Fruit fly (Drosophila melanogaster): ENCODE results near the gene D19B.

D19B gene

dm6 chr3L:6217212-6217611, 32.5 kb upstream of the D19B start (continued):
- TF ChIP-seq Hmx (GFP tag; optimal IDR thresholded peaks at IDR 0.05) (no peak), croc (GFP tag; conservative IDR thresholded peaks at IDR 0.05) (peak; percentile 35; the same call in 1 of the 3 replicates), lab (GFP tag; optimal IDR thresholded peaks at IDR 0.05) (peak; percentile 43), CG14014 (GFP tag; IDR thresholded peaks at IDR 0.05) (peak; percentile 51; the same call in 1 of the 2 replicates), CG18011 (GFP tag; optimal IDR thresholded peaks at IDR 0.05) (no peak), E2f1 (GFP tag; IDR thresholded peaks at IDR 0.05) (peak; percentile 73), CG7786 (GFP tag; optimal IDR thresholded peaks at IDR 0.05) (no peak), CG14667 (GFP tag; IDR thresholded peaks at IDR 0.05) (peak; percentile 54; the same call in 1 of the 2 replicates), CG1529 (GFP tag; optimal IDR thresholded peaks at IDR 0.05) (peak; percentile 53), CG13775 (GFP tag; optimal IDR thresholded peaks at IDR 0.05) (peak; percentile 58), CG15073 (GFP tag; optimal IDR thresholded peaks at IDR 0.05) (no peak), phol (tag; optimal IDR thresholded peaks at IDR 0.05) (peak; percentile 86), CG1602 (GFP tag; optimal IDR thresholded peaks at IDR 0.05) (peak; percentile 64), CG1832 (GFP tag; optimal IDR thresholded peaks at IDR 0.05) (no peak), sob (GFP tag; IDR thresholded peaks at IDR 0.05) (no peak), Sry-δ (GFP tag; optimal IDR thresholded peaks at IDR 0.05) (no peak), kah (GFP tag; optimal IDR thresholded peaks at IDR 0.05) (peak; percentile 16), CG11560 (tag; IDR thresholded peaks at IDR 0.05) (no peak), Pdp1 (GFP tag; optimal IDR thresholded peaks at IDR 0.05) (peak; percentile 22 to 75), CG34422 (GFP tag; IDR thresholded peaks at IDR 0.05) (peak; percentile 58), CG8290 (GFP tag; optimal IDR thresholded peaks at IDR 0.05) (no peak), CG8290 (tag; optimal IDR thresholded peaks at IDR 0.05) (no peak), HmgD (GFP tag; optimal IDR thresholded peaks at IDR 0.05) (no peak), CG12942 (GFP tag; optimal IDR thresholded peaks at IDR 0.05) (peak; percentile 26), CG4424 (GFP tag; optimal IDR thresholded peaks at IDR 0.05) (peak; percentile 78), bowl (GFP tag; IDR thresholded peaks at IDR 0.05) (no peak), aop (GFP tag; IDR thresholded peaks at IDR 0.05) (no peak), pros (GFP tag; optimal IDR thresholded peaks at IDR 0.05) (no peak), en (GFP tag; optimal IDR thresholded peaks at IDR 0.05) (no peak), CG6689 (GFP tag; IDR thresholded peaks at IDR 0.05) (peak; percentile 75), B-H2 (GFP tag; optimal IDR thresholded peaks at IDR 0.05) (no peak), MESR4 (GFP tag; optimal IDR thresholded peaks at IDR 0.05) (no peak), CG7987 (GFP tag; optimal IDR thresholded peaks at IDR 0.05) (no peak), chinmo (GFP tag; IDR thresholded peaks at IDR 0.05; ENCODE audit: partially characterized antibody) (no peak), pfk (GFP tag; optimal IDR thresholded peaks at IDR 0.05) (no peak), CG42726 (GFP tag; IDR thresholded peaks at IDR 0.05; ENCODE audit: partially characterized antibody) (no peak), Gsc (GFP tag; IDR thresholded peaks at IDR 0.05) (no peak), mld (GFP tag; IDR thresholded peaks at IDR 0.05; ENCODE audit: partially characterized antibody) (no peak), crc (GFP tag; optimal IDR thresholded peaks at IDR 0.05) (peak; percentile 42), row (GFP tag; IDR thresholded peaks at IDR 0.05) (peak; percentile 75), h (optimal IDR thresholded peaks at IDR 0.05) (no peak), vfl (GFP tag; optimal IDR thresholded peaks at IDR 0.05) (no peak), CG4282 (GFP tag; optimal IDR thresholded peaks at IDR 0.05) (no peak), dan (GFP tag; IDR thresholded peaks at IDR 0.05) (no peak), CG5953 (GFP tag; IDR thresholded peaks at IDR 0.05) (peak; percentile 37; the same call in 1 of the 2 replicates), Camta (GFP tag; optimal IDR thresholded peaks at IDR 0.05) (peak; percentile 44), Hr51 (GFP tag; optimal IDR thresholded peaks at IDR 0.05) (peak in 1 of 2 experiments; percentile 71), jigr1 (GFP tag; IDR thresholded peaks at IDR 0.05) (no peak), CG12659 (GFP tag; optimal IDR thresholded peaks at IDR 0.05) (peak; percentile 41), Mes4 (GFP tag; optimal IDR thresholded peaks at IDR 0.05) (peak; percentile 18), Eip74EF (GFP tag; optimal IDR thresholded peaks at IDR 0.05) (peak in 1 of 2 experiments; percentile 50), CG18476 (GFP tag; optimal IDR thresholded peaks at IDR 0.05) (peak; percentile 13)

Measured in whole organism, embryonic.